Fruit fly (Drosophila melanogaster): ENCODE data around the gene gammaTub37C.

dm6 chr2L:19163143-19163974 lies 22.2 kb downstream of the gammaTub37C start:
- no peak for TF ChIP-seq CTCF (optimal IDR thresholded peaks at IDR 0.05)
- no peak for TF ChIP-seq CG8478 (optimal IDR thresholded peaks at IDR 0.05)

Data from S2 (cell line).